Worm (Caenorhabditis elegans) whole organism, young adult: ENCODE data around the gene clec-144.

ENCODE experiments used
- B0336.3 ChIP-seq: fragments of 200-800 bp; sonication (Bioruptor generic); IDR thresholded peaks from 2 replicates; pipeline ENCODE4 v1.3.6; 2022; ENCODE audit warnings: missing genetic modification characterization, missing compliant biosample characterization
- D2030.7 ChIP-seq: fragments of 200-800 bp; sonication (Bioruptor generic); IDR thresholded peaks from 2 replicates; pipeline ENCODE4 v1.3.6; 2022; ENCODE audit warnings: missing genetic modification reagents, missing genetic modification characterization, missing compliant biosample characterization
- F23B12.7 ChIP-seq: sonication (generic microtip); optimal IDR thresholded peaks from 2 replicates; lab custom pipeline; 2017; ENCODE audit warnings: missing genetic modification characterization, mild to moderate bottlenecking, missing compliant biosample characterization, antibody characterized with exemption, moderate library complexity; ENCODE audit not compliant: insufficient read depth
- F57C9.4 ChIP-seq: sonication (generic microtip); optimal IDR thresholded peaks from 2 replicates; lab custom pipeline; 2017; ENCODE audit warnings: mild to moderate bottlenecking, missing genetic modification characterization, missing compliant biosample characterization
- Y53G8AR.9 ChIP-seq: fragments of 200-800 bp; sonication (Bioruptor generic); conservative IDR thresholded peaks from 2 replicates; pipeline ENCODE4 v1.3.6; 2022; ENCODE audit warnings: missing genetic modification reagents, missing genetic modification characterization, missing compliant biosample characterization
- Y79H2A.3 ChIP-seq: fragments of 200-800 bp; sonication (Bioruptor generic); conservative IDR thresholded peaks from 2 replicates; pipeline ENCODE4 v1.3.6; 2022; ENCODE audit warnings: missing genetic modification reagents, missing genetic modification characterization, missing compliant biosample characterization
- aptf-2 ChIP-seq: fragments of 200-800 bp; sonication (Bioruptor generic); conservative IDR thresholded peaks from 2 replicates; pipeline ENCODE4 v1.3.6; 2022; ENCODE audit warnings: missing genetic modification reagents, missing genetic modification characterization, missing compliant biosample characterization
- aptf-3 ChIP-seq: fragments of 200-800 bp; sonication (Bioruptor generic); IDR thresholded peaks from 2 replicates; pipeline ENCODE4 v1.3.6; 2022; ENCODE audit warnings: missing genetic modification characterization, missing compliant biosample characterization
- attf-3 ChIP-seq: fragments of 200-800 bp; sonication (Bioruptor generic); conservative IDR thresholded peaks from 2 replicates; pipeline ENCODE4 v1.3.6; 2022; ENCODE audit warnings: missing genetic modification reagents, missing genetic modification characterization, missing compliant biosample characterization
- ceh-100 ChIP-seq: fragments of 200-800 bp; sonication (Bioruptor generic); IDR thresholded peaks from 2 replicates; pipeline ENCODE4 v1.3.6; 2022; ENCODE audit warnings: missing genetic modification reagents, missing genetic modification characterization, missing compliant biosample characterization
- dox-1 ChIP-seq: fragments of 200-800 bp; sonication (Bioruptor generic); IDR thresholded peaks from 2 replicates; pipeline ENCODE4 v1.3.6; 2022; ENCODE audit warnings: missing genetic modification reagents, missing genetic modification characterization, missing compliant biosample characterization
- ekl-4 ChIP-seq: fragments of 200-800 bp; sonication (Bioruptor generic); IDR thresholded peaks from 2 replicates; pipeline ENCODE4 v1.3.6; 2022; ENCODE audit warnings: missing genetic modification reagents, missing genetic modification characterization, missing compliant biosample characterization
- hmg-1.2 ChIP-seq: fragments of 200-800 bp; sonication (Bioruptor generic); IDR thresholded peaks from 2 replicates; pipeline ENCODE4 v1.3.6; 2022; ENCODE audit warnings: missing genetic modification reagents, missing genetic modification characterization, missing compliant biosample characterization
- hrde-1 ChIP-seq: sonication (generic microtip); optimal IDR thresholded peaks from 2 replicates; lab custom pipeline; 2016; ENCODE audit warnings: missing genetic modification characterization, mild to moderate bottlenecking, missing compliant biosample characterization, moderate library complexity, missing genotype, missing genetic modification reagents, borderline replicate concordance
- lsl-1 ChIP-seq: fragments of 200-800 bp; sonication (Bioruptor generic); optimal IDR thresholded peaks from 2 replicates; lab custom pipeline; 2018; ENCODE audit warnings: mild to moderate bottlenecking, missing genetic modification characterization, moderate library complexity, missing compliant biosample characterization
- madf-6 ChIP-seq: fragments of 200-800 bp; sonication (Bioruptor generic); IDR thresholded peaks from 2 replicates; pipeline ENCODE4 v1.3.6; 2022; ENCODE audit warnings: missing genetic modification reagents, missing genetic modification characterization, missing compliant biosample characterization
- madf-8 ChIP-seq: fragments of 200-800 bp; sonication (Bioruptor generic); conservative IDR thresholded peaks from 2 replicates; pipeline ENCODE4 v1.3.6; 2022; ENCODE audit warnings: missing genetic modification reagents, missing genetic modification characterization, missing compliant biosample characterization
- mcd-1 ChIP-seq: fragments of 200-800 bp; sonication (Bioruptor generic); IDR thresholded peaks from 2 replicates; pipeline ENCODE4 v1.3.6; 2022; ENCODE audit warnings: missing genetic modification reagents, missing genetic modification characterization, missing compliant biosample characterization
- rpc-1 ChIP-seq, 2 experiments: fragments of 150-350 bp in 1 of 2; sonication (generic microtip) in 1 of 2; optimal IDR thresholded peaks; 2 replicates each; lab custom pipeline; 2014 to 2018; ENCODE audit warnings: missing biosample characterization in 1 of 2, missing genetic modification characterization in 1 of 2, missing genetic modification reagents in 1 of 2, missing genotype in 1 of 2
- sea-2 ChIP-seq: fragments of 200-800 bp; sonication (Bioruptor generic); IDR thresholded peaks from 2 replicates; pipeline ENCODE4 v1.3.6; 2022; ENCODE audit warnings: missing genetic modification characterization, missing compliant biosample characterization
- snpc-1.1 ChIP-seq: sonication (generic microtip); optimal IDR thresholded peaks from 2 replicates; lab custom pipeline; 2017; ENCODE audit warnings: missing genetic modification characterization, mild to moderate bottlenecking, missing compliant biosample characterization, antibody characterized with exemption, moderate library complexity, missing genotype, missing genetic modification reagents; ENCODE audit not compliant: insufficient read depth
- snpc-1.3 ChIP-seq: sonication (generic microtip); optimal IDR thresholded peaks from 2 replicates; lab custom pipeline; 2017; ENCODE audit warnings: missing genetic modification characterization, mild to moderate bottlenecking, missing compliant biosample characterization, antibody characterized with exemption, moderate library complexity, missing genotype, missing genetic modification reagents; ENCODE audit not compliant: insufficient read depth
- snpc-3.4 ChIP-seq: sonication (generic microtip); optimal IDR thresholded peaks from 2 replicates; lab custom pipeline; 2017; ENCODE audit warnings: missing genetic modification characterization, mild to moderate bottlenecking, missing compliant biosample characterization, antibody characterized with exemption, moderate library complexity, missing genotype, missing genetic modification reagents
- sptf-2 ChIP-seq: fragments of 200-800 bp; sonication (Bioruptor generic); optimal IDR thresholded peaks from 2 replicates; lab custom pipeline; 2018; ENCODE audit warnings: mild to moderate bottlenecking, missing genetic modification characterization, missing compliant biosample characterization
- unc-130 ChIP-seq: sonication (generic microtip); optimal IDR thresholded peaks from 2 replicates; lab custom pipeline; 2016; ENCODE audit warnings: missing genetic modification reagents, missing genetic modification characterization, missing compliant biosample characterization
- unc-62 ChIP-seq: fragments of 150-350 bp; optimal IDR thresholded peaks from 2 replicates; lab custom pipeline; 2014; ENCODE audit warnings: missing biosample characterization, missing genetic modification reagents, missing genetic modification characterization
- xnd-1 ChIP-seq: sonication (generic microtip); optimal IDR thresholded peaks from 2 replicates; lab custom pipeline; 2016; ENCODE audit warnings: missing genotype, missing genetic modification reagents, missing genetic modification characterization, missing compliant biosample characterization
- ztf-18 ChIP-seq: sonication (generic microtip); optimal IDR thresholded peaks from 2 replicates; lab custom pipeline; 2016; ENCODE audit warnings: missing genotype, mild to moderate bottlenecking, missing genetic modification characterization, missing compliant biosample characterization
- ztf-25 ChIP-seq: fragments of 200-800 bp; sonication (Bioruptor generic); IDR thresholded peaks from 2 replicates; pipeline ENCODE4 v1.3.6; 2022; ENCODE audit warnings: missing genetic modification reagents, missing genetic modification characterization, missing compliant biosample characterization
- ztf-28 ChIP-seq: fragments of 200-800 bp; sonication (Bioruptor generic); IDR thresholded peaks from 2 replicates; pipeline ENCODE4 v1.3.6; 2022; ENCODE audit warnings: missing genetic modification reagents, missing genetic modification characterization, missing compliant biosample characterization
- ztf-6 ChIP-seq: fragments of 200-800 bp; sonication (Bioruptor generic); IDR thresholded peaks from 2 replicates; pipeline ENCODE4 v1.3.6; 2022; ENCODE audit warnings: missing genetic modification reagents, missing genetic modification characterization, missing compliant biosample characterization

Gene clec-144

DNA sequence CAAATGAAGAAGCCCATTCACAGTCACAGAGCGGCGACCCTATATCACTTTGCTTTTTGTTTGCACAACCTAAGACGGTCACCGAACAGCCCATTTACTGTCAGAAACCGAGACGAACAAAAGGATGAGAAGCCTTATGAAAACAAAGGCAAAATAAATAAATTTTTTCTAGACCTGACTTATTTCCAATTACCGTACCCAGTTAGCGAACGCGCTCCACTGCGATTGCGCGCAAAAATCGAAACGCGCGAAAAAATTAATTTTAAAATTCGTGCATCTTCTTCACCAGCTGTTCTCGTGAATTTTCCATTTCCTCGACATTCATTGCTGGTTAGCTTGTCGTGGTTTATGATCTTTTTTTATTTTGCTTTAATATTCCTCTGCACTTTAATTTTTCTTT, 49.9 kb downstream of the clec-144 start, which contains the start of gene F43G6.16 (continued):
- peak; percentile 74 for TF ChIP-seq F23B12.7 (tag; lab: Kevin White, UChicago)
- no peak for TF ChIP-seq sea-2
- TF ChIP-seq ztf-28: peak; percentile 76; the same call in 1 of the 2 replicates
- peak; percentile 58; the same call in 1 of the 2 replicates for TF ChIP-seq Y79H2A.3
- TF ChIP-seq snpc-1.1: peak; percentile 33
- TF ChIP-seq snpc-1.3 (tag; lab: Kevin White, UChicago): peak; percentile 64
- TF ChIP-seq hmg-1.2 (GFP tag; lab: Robert Waterston, UW): peak; percentile 57
- TF ChIP-seq ztf-25 (GFP tag; lab: Robert Waterston, UW): 0 out of 2 replicates have a peak, but pooled peaks have one; percentile 54
- TF ChIP-seq aptf-2: peak; percentile 28; the same call in 1 of the 2 replicates
- TF ChIP-seq aptf-3 (GFP tag; lab: Robert Waterston, UW): no peak
- TF ChIP-seq D2030.7 (GFP tag; lab: Robert Waterston, UW): peak; percentile 97
- peak; percentile 89 for TF ChIP-seq dox-1 (GFP tag; lab: Robert Waterston, UW)
- TF ChIP-seq ceh-100 (GFP tag; lab: Robert Waterston, UW): peak; percentile 60
- TF ChIP-seq unc-130: peak; percentile 91
- peak; percentile 94 for TF ChIP-seq mcd-1 (GFP tag; lab: Robert Waterston, UW)
- peak; percentile 100 for TF ChIP-seq madf-8
- peak; percentile 100 for TF ChIP-seq madf-6 (GFP tag; lab: Robert Waterston, UW)
- TF ChIP-seq hrde-1: peak; percentile 87
- peak; percentile 25; the same call in 1 of the 2 replicates for TF ChIP-seq attf-3 (GFP tag; lab: Robert Waterston, UW)
- TF ChIP-seq ztf-18: peak; percentile 53
- peak; percentile 99 for TF ChIP-seq xnd-1 (tag; lab: Kevin White, UChicago)
- TF ChIP-seq F57C9.4 (tag; lab: Kevin White, UChicago): no peak
- TF ChIP-seq unc-62 (GFP tag; lab: Kevin White, UChicago): no peak
- peak; percentile 92 for TF ChIP-seq Y53G8AR.9 (GFP tag; lab: Robert Waterston, UW)
- TF ChIP-seq ekl-4: peak; percentile 63
- TF ChIP-seq snpc-3.4 (tag; lab: Kevin White, UChicago): peak; percentile 92
- TF ChIP-seq ztf-6: no peak
- no peak for TF ChIP-seq sptf-2
- peak; percentile 99 for TF ChIP-seq lsl-1 (GFP tag; lab: Kevin White, UChicago)
- peak; percentile 78; the same call in 1 of the 2 replicates for TF ChIP-seq B0336.3
- no peak for TF ChIP-seq rpc-1 (optimal IDR thresholded peaks at IDR 0.05; lab: Kevin White, UChicago)
- peak; percentile 12 for TF ChIP-seq rpc-1 (tag; optimal IDR thresholded peaks at IDR 0.05; lab: Kevin White, UChicago)
